Fruit fly (Drosophila melanogaster) whole organism, wandering third instar larva: Measurements from ENCODE around the gene Pcmt.

Experiments used
- Abd-B ChIP-seq: fragments of >200 bp; optimal IDR thresholded peaks from 2 replicates; lab custom pipeline; 2017; ENCODE audit warnings: missing biosample characterization, missing genetic modification characterization
- dsf ChIP-seq: sonication (Bioruptor generic); optimal IDR thresholded peaks from 2 replicates; lab custom pipeline; 2016; ENCODE audit warnings: missing biosample characterization, missing genetic modification characterization, borderline replicate concordance
- ey ChIP-seq: fragments of 200-800 bp; sonication (Bioruptor generic); optimal IDR thresholded peaks from 2 replicates; lab custom pipeline; 2016; ENCODE audit warnings: missing biosample characterization, missing genetic modification characterization

DNA sequence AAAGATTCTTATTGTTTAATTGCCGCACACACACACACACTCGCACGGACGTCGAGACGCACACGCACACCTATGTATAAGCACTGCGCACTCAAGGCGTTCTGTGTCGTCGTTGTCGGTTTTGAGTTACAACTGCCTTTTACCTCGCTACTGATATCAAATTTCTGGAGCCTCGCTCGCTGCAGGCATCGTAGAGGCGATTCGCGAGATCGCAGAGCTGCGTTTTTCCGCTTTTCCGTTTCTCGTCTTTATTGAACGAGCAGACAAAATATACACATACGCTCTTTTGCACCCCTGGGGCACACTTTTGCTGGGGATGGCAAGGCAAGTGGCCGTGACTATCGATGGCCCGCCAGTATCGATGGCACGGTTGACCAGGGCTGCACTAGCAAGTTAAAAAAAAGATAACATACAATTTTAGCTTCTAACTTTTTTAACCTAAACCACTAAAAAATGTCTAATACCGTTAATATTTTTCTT, 6.6 kb downstream of the Pcmt start, which contains the start of gene CG2519:
- no peak for TF ChIP-seq dsf
- TF ChIP-seq Abd-B, result no peak
- TF ChIP-seq ey (GFP tag; lab: Kevin White, UChicago), result peak; percentile 42
